In genomic region chr2L:712281-712680, dm6 we compare ENCODE assay signal across 3 fruit fly cellular contexts.
TF ChIP-seq lines count a peak whose summit lies in the region.

No protein-coding gene starts in this region.

- TF ChIP-seq CTCF in whole organism, embryonic (GFP tag; optimal IDR thresholded peaks at IDR 0.05; lab: Kevin White, UChicago), result no peak

TF ChIP-seq in whole organism, embryonic, 481 proteins besides CTCF, POLR2A, EP300 and RAD21:
- TF ChIP-seq E2f1 (GFP tag; IDR thresholded peaks at IDR 0.05; lab: Robert Waterston, UW), result no peak
- no peak for TF ChIP-seq sd (tag; optimal IDR thresholded peaks at IDR 0.05; lab: Kevin White, UChicago)
- peak; percentile 24; the same call in 1 of the 2 replicates for TF ChIP-seq Drgx (GFP tag; IDR thresholded peaks at IDR 0.05; lab: Robert Waterston, UW)
- no peak for TF ChIP-seq CG16815 (GFP tag; optimal IDR thresholded peaks at IDR 0.05; lab: Kevin White, UChicago)
- TF ChIP-seq otp (GFP tag; IDR thresholded peaks at IDR 0.05; lab: Robert Waterston, UW), result 0 out of 3 replicates have a peak, but pooled peaks have one; percentile 27
- no peak for TF ChIP-seq tll (GFP tag; optimal IDR thresholded peaks at IDR 0.05; lab: Kevin White, UChicago)
- TF ChIP-seq Med (GFP tag; lab: Kevin White, UChicago), result no peak
- TF ChIP-seq CG6683 (GFP tag; optimal IDR thresholded peaks at IDR 0.05; lab: Kevin White, UChicago), result no peak
- no peak for TF ChIP-seq tin (GFP tag; optimal IDR thresholded peaks at IDR 0.05; lab: Kevin White, UChicago)
- TF ChIP-seq run (tag; optimal IDR thresholded peaks at IDR 0.05; lab: Kevin White, UChicago), result no peak
- no peak for TF ChIP-seq unpg (GFP tag; optimal IDR thresholded peaks at IDR 0.05; lab: Kevin White, UChicago)
- no peak for TF ChIP-seq dan (GFP tag; IDR thresholded peaks at IDR 0.05; lab: Robert Waterston, UW)
- no peak for TF ChIP-seq hkb (optimal IDR thresholded peaks at IDR 0.05; lab: Kevin White, UChicago)
- no peak for TF ChIP-seq hkb (GFP tag; IDR thresholded peaks at IDR 0.05; lab: Robert Waterston, UW)
- peak; percentile 21 for TF ChIP-seq CG1603 (tag; optimal IDR thresholded peaks at IDR 0.05; lab: Kevin White, UChicago)
- TF ChIP-seq prd (optimal IDR thresholded peaks at IDR 0.05; lab: Kevin White, UChicago), result no peak
- no peak for TF ChIP-seq prd (GFP tag; IDR thresholded peaks at IDR 0.05; lab: Robert Waterston, UW)
- no peak for TF ChIP-seq CG9817 (tag; optimal IDR thresholded peaks at IDR 0.05; lab: Kevin White, UChicago)
- TF ChIP-seq sens (GFP tag; lab: Kevin White, UChicago), result peak; percentile 60
- TF ChIP-seq dmrt99B (tag; optimal IDR thresholded peaks at IDR 0.05; lab: Kevin White, UChicago), result no peak
- no peak for TF ChIP-seq Fer1 (GFP tag; optimal IDR thresholded peaks at IDR 0.05; lab: Kevin White, UChicago)
- TF ChIP-seq CG1832 (GFP tag; optimal IDR thresholded peaks at IDR 0.05; lab: Kevin White, UChicago), result no peak
- TF ChIP-seq CG11504 (tag; optimal IDR thresholded peaks at IDR 0.05; lab: Kevin White, UChicago), result no peak
- TF ChIP-seq Rfx (GFP tag; IDR thresholded peaks at IDR 0.05; lab: Robert Waterston, UW), result no peak
- no peak for TF ChIP-seq Blimp-1 (GFP tag; optimal IDR thresholded peaks at IDR 0.05; lab: Kevin White, UChicago)
- TF ChIP-seq Elba2 (GFP tag; optimal IDR thresholded peaks at IDR 0.05; lab: Kevin White, UChicago), result no peak
- no peak for TF ChIP-seq zfh2 (GFP tag; optimal IDR thresholded peaks at IDR 0.05; lab: Kevin White, UChicago)
- no peak for TF ChIP-seq CG14860 (GFP tag; IDR thresholded peaks at IDR 0.05; lab: Robert Waterston, UW; ENCODE audit: partially characterized antibody)
- no peak for TF ChIP-seq nerfin-1 (tag; optimal IDR thresholded peaks at IDR 0.05; lab: Kevin White, UChicago)
- TF ChIP-seq tap (tag; optimal IDR thresholded peaks at IDR 0.05; lab: Kevin White, UChicago), result no peak
- no peak for TF ChIP-seq HmgD (GFP tag; optimal IDR thresholded peaks at IDR 0.05; lab: Kevin White, UChicago)
- no peak for TF ChIP-seq Hr39 (optimal IDR thresholded peaks at IDR 0.05; lab: Kevin White, UChicago)
- TF ChIP-seq CG1024 (GFP tag; IDR thresholded peaks at IDR 0.05; lab: Robert Waterston, UW), result no peak

TF ChIP-seq in whole organism, prepupa, 60 proteins besides CTCF, POLR2A, EP300 and RAD21:
- TF ChIP-seq dac (GFP tag; optimal IDR thresholded peaks at IDR 0.05; lab: Kevin White, UChicago) (peak; percentile 57), eg (GFP tag; IDR thresholded peaks at IDR 0.05; lab: Robert Waterston, UW) (peak; percentile 48; the same call in 1 of the 3 replicates), OdsH (GFP tag; optimal IDR thresholded peaks at IDR 0.05; lab: Kevin White, UChicago) (no peak), CG8119 (GFP tag; IDR thresholded peaks at IDR 0.05; lab: Robert Waterston, UW) (peak; percentile 38; the same call in 1 of the 3 replicates), CG31627 (GFP tag; optimal IDR thresholded peaks at IDR 0.05; lab: Kevin White, UChicago) (no peak), CG6163 (GFP tag; IDR thresholded peaks at IDR 0.05; lab: Robert Waterston, UW) (peak; percentile 55; the same call in 2 of the 3 replicates), acj6 (GFP tag; optimal IDR thresholded peaks at IDR 0.05; lab: Kevin White, UChicago) (no peak), CG6808 (GFP tag; optimal IDR thresholded peaks at IDR 0.05; lab: Kevin White, UChicago) (no peak), svp (GFP tag; lab: Kevin White, UChicago) (no peak), CG4318 (GFP tag; optimal IDR thresholded peaks at IDR 0.05; lab: Kevin White, UChicago) (peak; percentile 29), CG10669 (GFP tag; optimal IDR thresholded peaks at IDR 0.05; lab: Kevin White, UChicago) (no peak), Gug (GFP tag; IDR thresholded peaks at IDR 0.05; lab: Robert Waterston, UW) (peak; percentile 31; the same call in 1 of the 2 replicates), CG15336 (GFP tag; IDR thresholded peaks at IDR 0.05; lab: Robert Waterston, UW) (peak; percentile 58), esn (GFP tag; optimal IDR thresholded peaks at IDR 0.05; lab: Kevin White, UChicago) (no peak), CG32006 (GFP tag; optimal IDR thresholded peaks at IDR 0.05; lab: Kevin White, UChicago) (peak; percentile 71), Sox15 (GFP tag; optimal IDR thresholded peaks at IDR 0.05; lab: Kevin White, UChicago) (no peak), CG16779 (tag; optimal IDR thresholded peaks at IDR 0.05; lab: Kevin White, UChicago) (no peak), Hr39 (GFP tag; optimal IDR thresholded peaks at IDR 0.05; lab: Kevin White, UChicago) (no peak), Hr4 (GFP tag; optimal IDR thresholded peaks at IDR 0.05; lab: Kevin White, UChicago) (peak; percentile 68), CG6276 (GFP tag; optimal IDR thresholded peaks at IDR 0.05; lab: Kevin White, UChicago) (no peak), Eip93F (GFP tag; optimal IDR thresholded peaks at IDR 0.05; lab: Kevin White, UChicago) (no peak), cyc (GFP tag; optimal IDR thresholded peaks at IDR 0.05; lab: Kevin White, UChicago) (no peak), Sox102F (GFP tag; optimal IDR thresholded peaks at IDR 0.05; lab: Kevin White, UChicago) (no peak)

TF ChIP-seq in whole organism, pupa, 21 proteins besides CTCF, POLR2A, EP300 and RAD21:
- peak; percentile 41 for TF ChIP-seq CG14655 (GFP tag; optimal IDR thresholded peaks at IDR 0.05; lab: Kevin White, UChicago)
- TF ChIP-seq CG8301 (tag; optimal IDR thresholded peaks at IDR 0.05; lab: Kevin White, UChicago), result peak; percentile 41
- TF ChIP-seq CG17806 (tag; optimal IDR thresholded peaks at IDR 0.05; lab: Kevin White, UChicago), result no peak
- TF ChIP-seq CG15710 (tag; optimal IDR thresholded peaks at IDR 0.05; lab: Kevin White, UChicago), result no peak
- no peak for TF ChIP-seq gl (tag; optimal IDR thresholded peaks at IDR 0.05; lab: Kevin White, UChicago)
- TF ChIP-seq CG9948 (tag; optimal IDR thresholded peaks at IDR 0.05; lab: Kevin White, UChicago), result no peak
- TF ChIP-seq Ets98B (GFP tag; IDR thresholded peaks at IDR 0.05; lab: Robert Waterston, UW), result peak; percentile 37
- peak; percentile 54; the same call in 1 of the 3 replicates for TF ChIP-seq fd96Ca (GFP tag; IDR thresholded peaks at IDR 0.05; lab: Robert Waterston, UW)
- TF ChIP-seq CG4496 (GFP tag; IDR thresholded peaks at IDR 0.05; lab: Robert Waterston, UW), result peak; percentile 46; the same call in 1 of the 3 replicates

Comparison
In these comparisons a context has a peak if more than half of its experiments do, and no peak if none do; other contexts are left out.
1. Of the 7 proteins assayed by ChIP-seq in both whole organism, embryonic and whole organism, prepupa: peak only in whole organism, embryonic: none; only in whole organism, prepupa: Gug; in both: none; in neither: 6.